Worm (Caenorhabditis elegans) whole organism, L1 larva: ENCODE data around the gene acer-1.

Experiments used
- ama-1 ChIP-seq: fragments of 150-350 bp; optimal IDR thresholded peaks from 2 replicates; lab custom pipeline; 2014
- dpl-1 ChIP-seq, 3 experiments: fragments of 150-350 bp in 2 of 3; sonication (generic microtip) in 1 of 3; optimal IDR thresholded peaks; 2 replicates each; lab custom pipeline; 2014 to 2017; ENCODE audit warnings: missing biosample characterization in 3 of 3, missing genetic modification characterization in 3 of 3, missing genetic modification reagents in 3 of 3
- dsc-1 ChIP-seq: sonication (generic microtip); optimal IDR thresholded peaks from 2 replicates; lab custom pipeline; 2016; ENCODE audit warnings: mild to moderate bottlenecking, missing genetic modification characterization, missing compliant biosample characterization
- jun-1 ChIP-seq: fragments of 150-350 bp; optimal IDR thresholded peaks from 2 replicates; lab custom pipeline; 2014; ENCODE audit warnings: missing biosample characterization, missing genetic modification reagents, missing genetic modification characterization
- lin-14 ChIP-seq: fragments of 200-800 bp; sonication (Bioruptor generic); optimal IDR thresholded peaks from 2 replicates; lab custom pipeline; 2018; ENCODE audit warnings: mild to moderate bottlenecking, missing genetic modification characterization, moderate library complexity, missing compliant biosample characterization
- mdl-1 ChIP-seq, 2 experiments: fragments of 150-350 bp; optimal IDR thresholded peaks; 2 replicates each; lab custom pipeline; 2014 to 2017; ENCODE audit warnings: missing biosample characterization in 2 of 2, missing genetic modification characterization in 2 of 2, inconsistent platforms in 1 of 2
- nhr-19 ChIP-seq: fragments of 200-800 bp; sonication (Bioruptor generic); conservative IDR thresholded peaks from 2 replicates; pipeline ENCODE4 v1.3.6; 2022; ENCODE audit warnings: missing genetic modification characterization, missing compliant biosample characterization
- nhr-76 ChIP-seq: sonication (generic microtip); optimal IDR thresholded peaks from 2 replicates; lab custom pipeline; 2017; ENCODE audit warnings: missing biosample characterization, missing genetic modification characterization
- ztf-11 ChIP-seq, 2 experiments: sonication (generic microtip); optimal IDR thresholded peaks; 2 replicates each; lab custom pipeline; 2016 to 2017; ENCODE audit warnings: missing genetic modification characterization in 2 of 2, missing biosample characterization in 1 of 2, missing compliant biosample characterization in 1 of 2

DNA sequence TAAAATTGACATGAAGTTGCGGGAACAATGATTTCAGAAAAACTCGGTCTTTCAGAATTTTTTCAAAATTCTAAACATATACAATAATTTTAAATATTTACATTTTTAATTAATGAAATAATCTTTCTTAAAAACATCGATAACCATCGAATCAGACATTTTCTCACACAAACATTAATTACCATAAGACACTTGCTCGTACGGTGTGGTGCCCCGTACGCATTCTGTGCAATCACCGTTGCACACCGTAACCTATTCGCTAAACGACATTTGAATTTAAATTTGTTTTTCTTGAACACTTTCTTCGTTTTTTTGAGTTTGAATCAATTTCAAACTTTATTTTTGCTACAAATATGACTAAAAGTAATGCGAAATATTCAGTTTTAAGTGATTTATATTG lies 33.6 kb upstream of the acer-1 start:
- TF ChIP-seq dpl-1 (GFP tag; optimal IDR thresholded peaks at IDR 0.05; lab: Kevin White, UChicago) = no peak
- no peak for TF ChIP-seq mdl-1 (tag; optimal IDR thresholded peaks at IDR 0.05; lab: Kevin White, UChicago)
- no peak for TF ChIP-seq ama-1
- no peak for TF ChIP-seq nhr-76 (tag; lab: Kevin White, UChicago)
- no peak for TF ChIP-seq ztf-11 (tag; optimal IDR thresholded peaks at IDR 0.05; lab: Kevin White, UChicago)
- no peak for TF ChIP-seq lin-14 (GFP tag; lab: Kevin White, UChicago)
- no peak for TF ChIP-seq dsc-1
- TF ChIP-seq jun-1 (tag; lab: Kevin White, UChicago) = no peak
- TF ChIP-seq nhr-19 = no peak
